Worm (Caenorhabditis elegans) whole organism, L1 larva: ENCODE data around the gene srj-6.

ENCODE experiments used
- C16A3.4 ChIP-seq: fragments of 150-350 bp; optimal IDR thresholded peaks from 2 replicates; lab custom pipeline; 2014; ENCODE audit warnings: missing biosample characterization, missing genetic modification characterization
- C34B4.2 ChIP-seq: sonication (generic microtip); optimal IDR thresholded peaks from 2 replicates; lab custom pipeline; 2017; ENCODE audit warnings: mild to moderate bottlenecking, missing genetic modification characterization, missing compliant biosample characterization
- alr-1 ChIP-seq: fragments of 200-800 bp; sonication (Bioruptor generic); optimal IDR thresholded peaks from 2 replicates; lab custom pipeline; 2018; ENCODE audit warnings: borderline replicate concordance, mild to moderate bottlenecking, missing genetic modification characterization, missing compliant biosample characterization
- aly-2 ChIP-seq: fragments of 150-350 bp; optimal IDR thresholded peaks from 2 replicates; lab custom pipeline; 2014; ENCODE audit warnings: missing biosample characterization, missing genetic modification characterization
- ama-1 ChIP-seq: fragments of 150-350 bp; optimal IDR thresholded peaks from 2 replicates; lab custom pipeline; 2014
- ceh-63 ChIP-seq: fragments of 200-800 bp; sonication (Bioruptor generic); optimal IDR thresholded peaks from 2 replicates; lab custom pipeline; 2018; ENCODE audit warnings: mild to moderate bottlenecking, missing genetic modification characterization, missing compliant biosample characterization
- ceh-8 ChIP-seq: fragments of 200-800 bp; sonication (Bioruptor generic); optimal IDR thresholded peaks from 2 replicates; lab custom pipeline; 2018; ENCODE audit warnings: mild to moderate bottlenecking, missing genetic modification characterization, moderate library complexity, missing compliant biosample characterization
- ceh-82 ChIP-seq, 3 experiments: fragments of 150-350 bp in 1 of 3; sonication (generic microtip) in 2 of 3; optimal IDR thresholded peaks; 2 replicates each; lab custom pipeline; 2014 to 2017; ENCODE audit warnings: missing biosample characterization in 3 of 3, missing genetic modification characterization in 3 of 3
- ceh-88 ChIP-seq: fragments of 200-800 bp; sonication (Bioruptor generic); IDR thresholded peaks from 2 replicates; pipeline ENCODE4 v1.3.6; 2022; ENCODE audit warnings: missing genetic modification characterization, missing compliant biosample characterization
- dsc-1 ChIP-seq: sonication (generic microtip); optimal IDR thresholded peaks from 2 replicates; lab custom pipeline; 2016; ENCODE audit warnings: mild to moderate bottlenecking, missing genetic modification characterization, missing compliant biosample characterization
- efl-3 ChIP-seq: fragments of 200-800 bp; sonication (Bioruptor generic); optimal IDR thresholded peaks from 2 replicates; lab custom pipeline; 2018; ENCODE audit warnings: mild to moderate bottlenecking, missing genetic modification characterization, missing compliant biosample characterization
- egl-13 ChIP-seq: sonication (generic microtip); optimal IDR thresholded peaks from 2 replicates; lab custom pipeline; 2016; ENCODE audit warnings: missing genotype, missing genetic modification reagents, missing genetic modification characterization, missing compliant biosample characterization
- egl-27 ChIP-seq, 2 experiments: fragments of 150-350 bp in 1 of 2; sonication (generic microtip); optimal IDR thresholded peaks; 3 replicates each; lab custom pipeline; 2017 to 2018; ENCODE audit warnings: missing biosample characterization in 2 of 2, missing genetic modification characterization in 2 of 2, missing genetic modification reagents in 2 of 2
- elt-3 ChIP-seq, 6 experiments: fragments of 150-350 bp in 1 of 6; sonication (generic microtip); optimal IDR thresholded peaks; 2 replicates each; lab custom pipeline; 2017 to 2018; ENCODE audit warnings: missing biosample characterization in 6 of 6, missing genetic modification characterization in 6 of 6, inconsistent platforms in 1 of 6
- ets-5 ChIP-seq: fragments of 200-800 bp; sonication (Bioruptor generic); IDR thresholded peaks from 2 replicates; pipeline ENCODE4 v1.3.6; 2022; ENCODE audit warnings: missing genetic modification characterization, missing compliant biosample characterization
- fkh-10 ChIP-seq: sonication (generic microtip); optimal IDR thresholded peaks from 2 replicates; lab custom pipeline; 2017; ENCODE audit warnings: missing biosample characterization, missing genetic modification reagents, missing genetic modification characterization
- fkh-4 ChIP-seq: sonication (generic microtip); optimal IDR thresholded peaks from 2 replicates; lab custom pipeline; 2016; ENCODE audit warnings: missing compliant biosample characterization, missing genetic modification characterization, borderline replicate concordance
- fkh-8 ChIP-seq: sonication (generic microtip); optimal IDR thresholded peaks from 2 replicates; lab custom pipeline; 2016; ENCODE audit warnings: mild to moderate bottlenecking, missing genetic modification characterization, missing compliant biosample characterization
- fos-1 ChIP-seq: fragments of 150-350 bp; optimal IDR thresholded peaks from 2 replicates; lab custom pipeline; 2014; ENCODE audit warnings: missing biosample characterization, missing genetic modification characterization
- hlh-17 ChIP-seq: fragments of 200-800 bp; sonication (Bioruptor generic); optimal IDR thresholded peaks from 2 replicates; lab custom pipeline; 2018; ENCODE audit warnings: missing genetic modification characterization, mild to moderate bottlenecking, missing compliant biosample characterization, moderate library complexity, borderline replicate concordance
- hlh-4 ChIP-seq: sonication (generic microtip); optimal IDR thresholded peaks from 2 replicates; lab custom pipeline; 2016; ENCODE audit warnings: mild to moderate bottlenecking, missing genetic modification characterization, missing compliant biosample characterization
- isw-1 ChIP-seq: fragments of 200-800 bp; sonication (Bioruptor generic); IDR thresholded peaks from 2 replicates; pipeline ENCODE4 v1.3.6; 2022; ENCODE audit warnings: missing genetic modification characterization, missing compliant biosample characterization
- jun-1 ChIP-seq: fragments of 150-350 bp; optimal IDR thresholded peaks from 2 replicates; lab custom pipeline; 2014; ENCODE audit warnings: missing biosample characterization, missing genetic modification reagents, missing genetic modification characterization
- lin-13 ChIP-seq: fragments of 150-350 bp; optimal IDR thresholded peaks from 2 replicates; lab custom pipeline; 2014; ENCODE audit warnings: missing biosample characterization, missing genetic modification reagents, missing genetic modification characterization
- lin-14 ChIP-seq: fragments of 200-800 bp; sonication (Bioruptor generic); optimal IDR thresholded peaks from 2 replicates; lab custom pipeline; 2018; ENCODE audit warnings: mild to moderate bottlenecking, missing genetic modification characterization, moderate library complexity, missing compliant biosample characterization
- lin-15B ChIP-seq: fragments of 150-350 bp; sonication (generic microtip); optimal IDR thresholded peaks from 3 replicates; lab custom pipeline; 2014; ENCODE audit warnings: missing biosample characterization, missing genetic modification characterization
- lin-39 ChIP-seq: fragments of 150-350 bp; optimal IDR thresholded peaks from 2 replicates; lab custom pipeline; 2014; ENCODE audit warnings: missing biosample characterization, missing genetic modification reagents, missing genetic modification characterization
- lir-3 ChIP-seq: sonication (generic microtip); optimal IDR thresholded peaks from 2 replicates; lab custom pipeline; 2016; ENCODE audit warnings: mild to moderate bottlenecking, missing genetic modification characterization, moderate library complexity, missing compliant biosample characterization; ENCODE audit not compliant: poor library complexity
- lsy-2 ChIP-seq, 2 experiments: fragments of 150-350 bp; optimal IDR thresholded peaks; 2 replicates each; lab custom pipeline; 2014; ENCODE audit warnings: missing biosample characterization in 2 of 2, missing genetic modification characterization in 2 of 2
- mdl-1 ChIP-seq, 2 experiments: fragments of 150-350 bp; optimal IDR thresholded peaks; 2 replicates each; lab custom pipeline; 2014 to 2017; ENCODE audit warnings: missing biosample characterization in 2 of 2, missing genetic modification characterization in 2 of 2, inconsistent platforms in 1 of 2
- mef-2 ChIP-seq: fragments of 150-350 bp; optimal IDR thresholded peaks from 2 replicates; lab custom pipeline; 2014; ENCODE audit warnings: missing biosample characterization, missing genetic modification characterization
- mep-1 ChIP-seq: fragments of 150-350 bp; optimal IDR thresholded peaks from 2 replicates; lab custom pipeline; 2014; ENCODE audit warnings: missing biosample characterization, missing genetic modification characterization
- nhr-11 ChIP-seq: fragments of 150-350 bp; optimal IDR thresholded peaks from 2 replicates; lab custom pipeline; 2014; ENCODE audit warnings: missing biosample characterization, missing genetic modification characterization
- nhr-12 ChIP-seq: sonication (generic microtip); optimal IDR thresholded peaks from 2 replicates; lab custom pipeline; 2017; ENCODE audit warnings: missing biosample characterization, missing genetic modification characterization
- nhr-20 ChIP-seq: sonication (generic microtip); optimal IDR thresholded peaks from 2 replicates; lab custom pipeline; 2016; ENCODE audit warnings: mild to moderate bottlenecking, missing genetic modification characterization, missing compliant biosample characterization
- nhr-237 ChIP-seq: fragments of 150-350 bp; optimal IDR thresholded peaks from 2 replicates; lab custom pipeline; 2014; ENCODE audit warnings: missing biosample characterization, missing genetic modification characterization
- nhr-28 ChIP-seq: fragments of 150-350 bp; optimal IDR thresholded peaks from 2 replicates; lab custom pipeline; 2014; ENCODE audit warnings: missing biosample characterization, missing genetic modification characterization
- nhr-71 ChIP-seq: sonication (generic microtip); optimal IDR thresholded peaks from 2 replicates; lab custom pipeline; 2016; ENCODE audit warnings: mild to moderate bottlenecking, missing genetic modification characterization, moderate library complexity, missing compliant biosample characterization
- nhr-84 ChIP-seq: sonication (generic microtip); optimal IDR thresholded peaks from 2 replicates; lab custom pipeline; 2017; ENCODE audit warnings: missing biosample characterization, missing genetic modification characterization
- nhr-85 ChIP-seq: sonication (generic microtip); peaks from one replicate; lab custom pipeline; 2016; ENCODE audit warnings: missing genetic modification characterization, inconsistent platforms, missing compliant biosample characterization
- nhr-90 ChIP-seq: sonication (generic microtip); optimal IDR thresholded peaks from 2 replicates; lab custom pipeline; 2016; ENCODE audit warnings: mild to moderate bottlenecking, missing genetic modification characterization, missing compliant biosample characterization; ENCODE audit not compliant: poor library complexity
- pax-3 ChIP-seq: fragments of 200-800 bp; sonication (Bioruptor generic); optimal IDR thresholded peaks from 2 replicates; lab custom pipeline; 2018; ENCODE audit warnings: mild to moderate bottlenecking, missing genetic modification characterization, moderate library complexity, missing compliant biosample characterization
- skn-1 ChIP-seq: fragments of 150-350 bp; optimal IDR thresholded peaks from 2 replicates; lab custom pipeline; 2014; ENCODE audit warnings: missing biosample characterization, missing genetic modification characterization
- snu-23 ChIP-seq: sonication (generic microtip); optimal IDR thresholded peaks from 2 replicates; lab custom pipeline; 2016; ENCODE audit warnings: missing genetic modification characterization, missing compliant biosample characterization
- sox-4 ChIP-seq: sonication (generic microtip); optimal IDR thresholded peaks from 2 replicates; lab custom pipeline; 2016; ENCODE audit warnings: missing genetic modification characterization, missing compliant biosample characterization
- sup-37 ChIP-seq: fragments of 200-800 bp; sonication (Bioruptor generic); optimal IDR thresholded peaks from 2 replicates; lab custom pipeline; 2018; ENCODE audit warnings: mild to moderate bottlenecking, missing genetic modification characterization, missing compliant biosample characterization
- swsn-7 ChIP-seq: sonication (generic microtip); optimal IDR thresholded peaks from 2 replicates; lab custom pipeline; 2016; ENCODE audit warnings: missing genetic modification characterization, missing compliant biosample characterization
- unc-62 ChIP-seq: fragments of 150-350 bp; optimal IDR thresholded peaks from 2 replicates; lab custom pipeline; 2014; ENCODE audit warnings: missing biosample characterization, missing genetic modification reagents, missing genetic modification characterization
- unc-86 ChIP-seq: sonication (generic microtip); optimal IDR thresholded peaks from 2 replicates; lab custom pipeline; 2016; ENCODE audit warnings: missing genetic modification characterization, missing compliant biosample characterization
- xbp-1 ChIP-seq: sonication (generic microtip); optimal IDR thresholded peaks from 2 replicates; lab custom pipeline; 2016; ENCODE audit warnings: missing genetic modification characterization, missing compliant biosample characterization
- zag-1 ChIP-seq: fragments of 150-350 bp; optimal IDR thresholded peaks from 2 replicates; lab custom pipeline; 2014; ENCODE audit warnings: missing biosample characterization, missing genetic modification characterization
- ztf-4 ChIP-seq: fragments of 150-350 bp; optimal IDR thresholded peaks from 2 replicates; lab custom pipeline; 2014; ENCODE audit warnings: missing biosample characterization, missing genetic modification characterization

Gene srj-6

DNA sequence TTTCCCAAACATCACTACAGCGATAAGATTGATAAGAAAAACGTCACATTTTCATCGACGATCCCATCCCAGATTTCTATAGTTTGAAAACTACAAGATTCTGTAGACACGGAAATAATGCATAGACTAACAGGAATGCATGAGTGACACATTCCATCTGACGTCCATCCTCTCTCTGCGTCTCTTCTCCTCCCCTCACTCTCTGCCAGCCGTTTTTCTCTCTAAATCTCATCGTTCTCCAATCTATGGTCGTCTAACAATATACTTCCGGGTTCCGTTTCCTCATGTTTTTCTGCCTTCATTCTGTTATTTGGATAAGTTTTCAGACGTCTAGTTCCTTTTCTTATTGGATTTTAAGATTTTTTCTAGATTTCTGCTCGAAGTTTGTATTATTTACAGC, 35.2 kb downstream of the srj-6 start, which contains the start of gene F48G7.4 (continued):
- peak; percentile 69 to 90 (median 76) for TF ChIP-seq ceh-82 (tag; optimal IDR thresholded peaks at IDR 0.05; lab: Kevin White, UChicago)

DNA sequence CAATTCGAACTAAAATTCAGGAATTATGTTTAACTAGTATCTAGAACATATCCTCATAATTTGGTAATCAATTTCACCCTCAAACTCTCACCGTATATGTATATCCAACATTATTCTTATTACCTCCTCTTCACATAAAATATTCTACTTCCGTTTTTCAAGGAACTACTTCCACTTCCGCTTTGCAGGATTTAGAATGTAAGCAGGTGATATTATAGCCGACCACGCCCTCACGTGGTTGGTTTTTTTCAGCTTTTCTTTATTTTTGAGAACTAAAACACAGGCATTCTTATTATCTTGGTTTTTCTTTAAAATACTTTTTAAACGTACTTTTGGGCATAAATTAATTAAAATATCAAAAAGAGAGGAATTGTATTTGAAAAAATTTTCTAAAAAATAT, 36.4 kb downstream of the srj-6 start:
- TF ChIP-seq ets-5 (no peak), egl-27 (tag; optimal IDR thresholded peaks at IDR 0.05; lab: Kevin White, UChicago) (no peak), C34B4.2 (tag; lab: Kevin White, UChicago) (no peak), dsc-1 (tag; lab: Kevin White, UChicago) (no peak), fkh-8 (tag; lab: Kevin White, UChicago) (peak; percentile 93), fkh-10 (GFP tag; lab: Kevin White, UChicago) (no peak), ceh-8 (GFP tag; lab: Kevin White, UChicago) (no peak), unc-86 (tag; lab: Kevin White, UChicago) (peak; percentile 34), elt-3 (tag; optimal IDR thresholded peaks at IDR 0.05; lab: Kevin White, UChicago) (no peak), fos-1 (no peak), nhr-71 (tag; lab: Kevin White, UChicago) (peak; percentile 82), xbp-1 (tag; lab: Kevin White, UChicago) (no peak), zag-1 (tag; lab: Kevin White, UChicago) (no peak), mef-2 (tag; lab: Kevin White, UChicago) (no peak), isw-1 (GFP tag; lab: Robert Waterston, UW) (no peak), fkh-4 (no peak), skn-1 (no peak), lin-39 (tag; lab: Kevin White, UChicago) (no peak), mdl-1 (tag; optimal IDR thresholded peaks at IDR 0.05; lab: Kevin White, UChicago) (no peak), hlh-4 (tag; lab: Kevin White, UChicago) (peak; percentile 97), egl-13 (tag; lab: Kevin White, UChicago) (no peak), ztf-4 (no peak), lir-3 (tag; lab: Kevin White, UChicago) (no peak), nhr-12 (tag; lab: Kevin White, UChicago) (no peak), ceh-88 (GFP tag; lab: Robert Waterston, UW) (no peak), snu-23 (GFP tag; lab: Kevin White, UChicago) (no peak), sox-4 (tag; lab: Kevin White, UChicago) (peak; percentile 43), nhr-90 (no peak), ama-1 (lab: Kevin White, UChicago) (no peak), nhr-237 (tag; lab: Kevin White, UChicago) (no peak), nhr-85 (tag; lab: Kevin White, UChicago) (no peak), swsn-7 (tag; lab: Kevin White, UChicago) (peak; percentile 28), unc-62 (GFP tag; lab: Kevin White, UChicago) (no peak), nhr-11 (peak; percentile 27), aly-2 (no peak), mep-1 (tag; lab: Kevin White, UChicago) (no peak), pax-3 (tag; lab: Kevin White, UChicago) (no peak), jun-1 (tag; lab: Kevin White, UChicago) (no peak), lin-13 (GFP tag; lab: Kevin White, UChicago) (no peak), ceh-63 (no peak), hlh-17 (GFP tag; lab: Kevin White, UChicago) (no peak), alr-1 (no peak), sup-37 (no peak), nhr-20 (tag; lab: Kevin White, UChicago) (peak; percentile 44), C16A3.4 (no peak), nhr-84 (tag; lab: Kevin White, UChicago) (no peak), lsy-2 (tag; optimal IDR thresholded peaks at IDR 0.05; lab: Kevin White, UChicago) (peak in 1 of 2 experiments; percentile 38), lin-14 (peak; percentile 75), efl-3 (GFP tag; lab: Kevin White, UChicago) (no peak), nhr-28 (tag; lab: Kevin White, UChicago) (no peak), lin-15B (tag; lab: Kevin White, UChicago) (no peak)
